Fruit fly (Drosophila melanogaster) whole organism, embryonic: ENCODE results near the gene ohgt.
A peak's percentile ranks its signal among the peaks of the same experiment; 100 is the strongest.

Experiments used
- BtbVII ChIP-seq: fragments of 200-800 bp; sonication (Bioruptor generic); optimal IDR thresholded peaks from 3 replicates; lab custom pipeline; 2017; ENCODE audit warnings: missing biosample characterization, mild to moderate bottlenecking, missing genetic modification characterization
- CG10543 ChIP-seq: fragments of 200-800 bp; sonication (Bioruptor generic); optimal IDR thresholded peaks from 3 replicates; lab custom pipeline; 2017; ENCODE audit warnings: missing biosample characterization, mild to moderate bottlenecking, missing genetic modification characterization, moderate library complexity
- CG12071 ChIP-seq: fragments of 200-800 bp; sonication (Bioruptor generic); optimal IDR thresholded peaks from 3 replicates; lab custom pipeline; 2018; ENCODE audit warnings: missing biosample characterization, mild to moderate bottlenecking, missing genetic modification characterization
- CG1233 ChIP-seq: fragments of 200-800 bp; sonication (Bioruptor generic); optimal IDR thresholded peaks from 4 replicates; lab custom pipeline; 2018; ENCODE audit warnings: missing biosample characterization, mild to moderate bottlenecking, missing genetic modification characterization
- CG13296 ChIP-seq: fragments of 200-800 bp; sonication (Bioruptor generic); optimal IDR thresholded peaks from 3 replicates; lab custom pipeline; 2018; ENCODE audit warnings: missing biosample characterization, mild to moderate bottlenecking, missing genetic modification characterization
- CG13894 ChIP-seq: fragments of 200-800 bp; sonication (Bioruptor generic); optimal IDR thresholded peaks from 3 replicates; lab custom pipeline; 2018; ENCODE audit warnings: missing biosample characterization, mild to moderate bottlenecking, missing genetic modification characterization, moderate library complexity
- CG15269 ChIP-seq: fragments of 200-800 bp; sonication (Bioruptor generic); optimal IDR thresholded peaks from 2 replicates; lab custom pipeline; 2018; ENCODE audit warnings: missing biosample characterization, mild to moderate bottlenecking, missing genetic modification characterization, moderate library complexity
- CG1647 ChIP-seq: fragments of 200-800 bp; sonication (Bioruptor generic); optimal IDR thresholded peaks from 3 replicates; lab custom pipeline; 2016; ENCODE audit warnings: missing biosample characterization, missing genetic modification characterization
- CG2120 ChIP-seq: fragments of 200-800 bp; sonication (Bioruptor generic); optimal IDR thresholded peaks from 3 replicates; lab custom pipeline; 2016; ENCODE audit warnings: missing biosample characterization, missing genetic modification characterization
- CG2202 ChIP-seq: fragments of 200-800 bp; sonication (Bioruptor generic); optimal IDR thresholded peaks from 2 replicates; lab custom pipeline; 2018; ENCODE audit warnings: missing biosample characterization, mild to moderate bottlenecking, missing genetic modification characterization
- CG2678 ChIP-seq: fragments of 200-800 bp; sonication (Bioruptor generic); optimal IDR thresholded peaks from 3 replicates; lab custom pipeline; 2019; ENCODE audit warnings: missing biosample characterization, mild to moderate bottlenecking, missing genetic modification characterization, moderate library complexity
- CG34376 ChIP-seq: fragments of 200-800 bp; sonication (Bioruptor generic); optimal IDR thresholded peaks from 2 replicates; lab custom pipeline; 2018; ENCODE audit warnings: missing biosample characterization, mild to moderate bottlenecking, missing genetic modification characterization
- CG6854 ChIP-seq: fragments of 200-800 bp; sonication (Bioruptor generic); optimal IDR thresholded peaks from 3 replicates; lab custom pipeline; 2017; ENCODE audit warnings: missing biosample characterization, mild to moderate bottlenecking, missing genetic modification characterization
- CG8290 ChIP-seq, 3 experiments: fragments of 200-800 bp; sonication (Bioruptor generic); optimal IDR thresholded peaks; 2 replicates each; lab custom pipeline; 2016 to 2019; ENCODE audit warnings: missing biosample characterization in 3 of 3, missing genetic modification characterization in 3 of 3, mild to moderate bottlenecking in 2 of 3, moderate library complexity in 1 of 3
- CG8924 ChIP-seq: fragments of 200-800 bp; optimal IDR thresholded peaks from 3 replicates; lab custom pipeline; 2019; ENCODE audit warnings: missing biosample characterization, mild to moderate bottlenecking, missing genetic modification characterization, moderate library complexity
- CG8944 ChIP-seq: fragments of 200-800 bp; sonication (Bioruptor generic); optimal IDR thresholded peaks from 3 replicates; lab custom pipeline; 2016; ENCODE audit warnings: missing biosample characterization, missing genetic modification characterization
- CG9437 ChIP-seq: fragments of 200-800 bp; sonication (Bioruptor generic); optimal IDR thresholded peaks from 2 replicates; lab custom pipeline; 2018; ENCODE audit warnings: missing biosample characterization, mild to moderate bottlenecking, missing genetic modification characterization
- CrebB ChIP-seq: fragments of 200-800 bp; sonication (Bioruptor generic); optimal IDR thresholded peaks from 3 replicates; lab custom pipeline; 2018; ENCODE audit warnings: missing biosample characterization, mild to moderate bottlenecking, missing genetic modification characterization
- Dip3 ChIP-seq: fragments of 200-800 bp; sonication (Bioruptor generic); optimal IDR thresholded peaks from 3 replicates; lab custom pipeline; 2016; ENCODE audit warnings: missing biosample characterization, missing genetic modification characterization
- E2f2 ChIP-seq: fragments of 200-800 bp; sonication (Bioruptor generic); IDR thresholded peaks from 2 replicates; pipeline ENCODE4 v1.3.6; 2022; ENCODE audit warnings: missing biosample characterization, missing genetic modification characterization
- Elba2 ChIP-seq: fragments of 200-800 bp; sonication (Bioruptor generic); optimal IDR thresholded peaks from 3 replicates; lab custom pipeline; 2016; ENCODE audit warnings: missing biosample characterization, missing genetic modification characterization
- Ets97D ChIP-seq: fragments of 200-800 bp; sonication (Bioruptor generic); optimal IDR thresholded peaks from 3 replicates; lab custom pipeline; 2016; ENCODE audit warnings: missing biosample characterization, missing genetic modification characterization
- GATAe ChIP-seq: fragments of 200-800 bp; sonication (Bioruptor generic); conservative IDR thresholded peaks from 2 replicates; pipeline ENCODE4 v1.3.6; 2022; ENCODE audit warnings: missing biosample characterization, missing genetic modification characterization
- HHEX ChIP-seq: fragments of 200-800 bp; sonication (Bioruptor generic); optimal IDR thresholded peaks from 3 replicates; lab custom pipeline; 2017; ENCODE audit warnings: missing biosample characterization, mild to moderate bottlenecking, missing genetic modification characterization, missing genetic modification reagents
- Hand ChIP-seq: fragments of 200-800 bp; sonication (Bioruptor generic); optimal IDR thresholded peaks from 2 replicates; lab custom pipeline; 2017; ENCODE audit warnings: mild to moderate bottlenecking, missing biosample characterization, missing genetic modification reagents, missing genetic modification characterization
- Med ChIP-seq: fragments of 200-800 bp; sonication (Bioruptor generic); peaks from one replicate; lab custom pipeline; 2016; ENCODE audit warnings: missing biosample characterization, missing genetic modification characterization, mild to moderate bottlenecking, inconsistent platforms, moderate library complexity
- Meics ChIP-seq: fragments of 200-800 bp; sonication (Bioruptor generic); optimal IDR thresholded peaks from 2 replicates; lab custom pipeline; 2017; ENCODE audit warnings: missing biosample characterization, mild to moderate bottlenecking, missing genetic modification characterization
- Oli ChIP-seq: fragments of 200-800 bp; sonication (Bioruptor generic); optimal IDR thresholded peaks from 2 replicates; lab custom pipeline; 2018; ENCODE audit warnings: missing biosample characterization, mild to moderate bottlenecking, missing genetic modification characterization, moderate library complexity
- PHDP ChIP-seq: fragments of 200-800 bp; sonication (Bioruptor generic); optimal IDR thresholded peaks from 3 replicates; lab custom pipeline; 2018; ENCODE audit warnings: missing biosample characterization, mild to moderate bottlenecking, missing genetic modification characterization, moderate library complexity
- Rfx ChIP-seq: fragments of 200-800 bp; sonication (Bioruptor generic); IDR thresholded peaks from 2 replicates; pipeline ENCODE4 v1.3.6; 2022; ENCODE audit warnings: missing biosample characterization, missing genetic modification characterization
- Side ChIP-seq: fragments of 200-800 bp; sonication (Bioruptor generic); optimal IDR thresholded peaks from 2 replicates; lab custom pipeline; 2016; ENCODE audit warnings: missing biosample characterization, missing genetic modification characterization
- Sin3A ChIP-seq: fragments of >200 bp; optimal IDR thresholded peaks from 2 replicates; lab custom pipeline; 2018
- Vsx1 ChIP-seq: fragments of 200-800 bp; sonication (Bioruptor generic); optimal IDR thresholded peaks from 2 replicates; lab custom pipeline; 2017; ENCODE audit warnings: missing biosample characterization, mild to moderate bottlenecking, missing genetic modification characterization, missing genetic modification reagents
- bcd ChIP-seq: fragments of 200-800 bp; sonication (Bioruptor generic); optimal IDR thresholded peaks from 2 replicates; lab custom pipeline; 2017; ENCODE audit warnings: missing biosample characterization, mild to moderate bottlenecking, missing genetic modification characterization
- chinmo ChIP-seq: fragments of 200-800 bp; sonication (Bioruptor generic); IDR thresholded peaks from 4 replicates; pipeline ENCODE4 v1.3.6; 2022; ENCODE audit warnings: missing biosample characterization, missing genetic modification characterization; ENCODE audit not compliant: partially characterized antibody
- cwo ChIP-seq: fragments of 200-800 bp; sonication (Bioruptor generic); optimal IDR thresholded peaks from 3 replicates; lab custom pipeline; 2017; ENCODE audit warnings: missing biosample characterization, missing genetic modification characterization, mild to moderate bottlenecking, moderate library complexity, missing genetic modification reagents
- dmrt99B ChIP-seq: fragments of 200-800 bp; sonication (Bioruptor generic); optimal IDR thresholded peaks from 2 replicates; lab custom pipeline; 2018; ENCODE audit warnings: missing biosample characterization, mild to moderate bottlenecking, missing genetic modification characterization, moderate library complexity
- exex ChIP-seq: fragments of 200-800 bp; sonication (Bioruptor generic); optimal IDR thresholded peaks from 4 replicates; lab custom pipeline; 2018; ENCODE audit warnings: missing biosample characterization, mild to moderate bottlenecking, missing genetic modification characterization, moderate library complexity
- eyg ChIP-seq: fragments of 200-800 bp; sonication (Bioruptor generic); optimal IDR thresholded peaks from 3 replicates; lab custom pipeline; 2016; ENCODE audit warnings: missing biosample characterization, missing genetic modification characterization
- grau ChIP-seq: fragments of 200-800 bp; optimal IDR thresholded peaks from 3 replicates; lab custom pipeline; 2019; ENCODE audit warnings: missing biosample characterization, mild to moderate bottlenecking, missing genetic modification characterization, moderate library complexity
- grn ChIP-seq: fragments of 200-800 bp; sonication (Bioruptor generic); optimal IDR thresholded peaks from 3 replicates; lab custom pipeline; 2017; ENCODE audit warnings: missing biosample characterization, missing genetic modification characterization
- lab ChIP-seq: fragments of 200-800 bp; sonication (Bioruptor generic); optimal IDR thresholded peaks from 3 replicates; lab custom pipeline; 2017; ENCODE audit warnings: missing biosample characterization, missing genetic modification characterization, mild to moderate bottlenecking, moderate library complexity, missing genetic modification reagents
- nmo ChIP-seq: fragments of 200-800 bp; sonication (Bioruptor generic); optimal IDR thresholded peaks from 2 replicates; lab custom pipeline; 2018; ENCODE audit warnings: missing biosample characterization, mild to moderate bottlenecking, missing genetic modification characterization, moderate library complexity
- pros ChIP-seq: fragments of 200-800 bp; sonication (Bioruptor generic); optimal IDR thresholded peaks from 3 replicates; lab custom pipeline; 2019; ENCODE audit warnings: missing biosample characterization, mild to moderate bottlenecking, missing genetic modification characterization, moderate library complexity
- scrt ChIP-seq: fragments of 200-800 bp; sonication (Bioruptor generic); optimal IDR thresholded peaks from 2 replicates; lab custom pipeline; 2018; ENCODE audit warnings: missing biosample characterization, mild to moderate bottlenecking, missing genetic modification characterization, moderate library complexity
- ssp ChIP-seq: fragments of 200-800 bp; sonication (Bioruptor generic); IDR thresholded peaks from 2 replicates; pipeline ENCODE4 v1.3.6; 2022; ENCODE audit warnings: missing biosample characterization, missing genetic modification characterization
- unpg ChIP-seq: fragments of 200-800 bp; sonication (Bioruptor generic); optimal IDR thresholded peaks from 3 replicates; lab custom pipeline; 2018; ENCODE audit warnings: missing biosample characterization, mild to moderate bottlenecking, missing genetic modification characterization, moderate library complexity

ohgt gene

dm6 chr3R:10054278-10054975 lies 5.4 kb downstream of the ohgt start (continued):
- peak; percentile 32 for TF ChIP-seq Hand
- peak; percentile 48 for TF ChIP-seq CrebB (tag; lab: Kevin White, UChicago)
- TF ChIP-seq grn, result peak; percentile 77
- peak; percentile 5 for TF ChIP-seq bcd (GFP tag; lab: Kevin White, UChicago)
- TF ChIP-seq PHDP, result peak; percentile 7
- peak; percentile 19 for TF ChIP-seq dmrt99B
- TF ChIP-seq lab (GFP tag; lab: Kevin White, UChicago), result peak; percentile 7
- peak; percentile 57 for TF ChIP-seq CG12071 (GFP tag; lab: Kevin White, UChicago)
- no peak for TF ChIP-seq Ets97D
- peak; percentile 17 for TF ChIP-seq CG9437 (GFP tag; lab: Kevin White, UChicago)
- TF ChIP-seq Dip3 (GFP tag; lab: Kevin White, UChicago), result no peak
- 0 out of 4 replicates have a peak, but pooled peaks have one; percentile 44 for TF ChIP-seq chinmo
- no peak for TF ChIP-seq Sin3A
- TF ChIP-seq Elba2 (GFP tag; lab: Kevin White, UChicago), result no peak
- TF ChIP-seq CG10543 (GFP tag; lab: Kevin White, UChicago), result peak; percentile 28
- TF ChIP-seq CG1647, result no peak
- peak; percentile 84 for TF ChIP-seq BtbVII (GFP tag; lab: Kevin White, UChicago)
- TF ChIP-seq CG2120 (GFP tag; lab: Kevin White, UChicago), result peak; percentile 62
- TF ChIP-seq nmo (GFP tag; lab: Kevin White, UChicago), result peak; percentile 14
- no peak for TF ChIP-seq ssp (GFP tag; lab: Robert Waterston, UW)
- TF ChIP-seq E2f2, result 0 out of 2 replicates have a peak, but pooled peaks have one; percentile 6
- peak; percentile 37 for TF ChIP-seq unpg (GFP tag; lab: Kevin White, UChicago)
- TF ChIP-seq CG2678 (tag; lab: Kevin White, UChicago), result peak; percentile 62
- TF ChIP-seq Med (GFP tag; lab: Kevin White, UChicago), result peak; percentile 79
- TF ChIP-seq exex (tag; lab: Kevin White, UChicago), result peak; percentile 99
- no peak for TF ChIP-seq Side (GFP tag; lab: Kevin White, UChicago)
- 0 out of 2 replicates have a peak, but pooled peaks have one; percentile 4 for TF ChIP-seq Rfx
- TF ChIP-seq CG13894 (tag; lab: Kevin White, UChicago), result peak; percentile 34
- no peak for TF ChIP-seq CG8944 (GFP tag; lab: Kevin White, UChicago)
- peak; percentile 54 for TF ChIP-seq CG13296 (GFP tag; lab: Kevin White, UChicago)
- peak; percentile 93 for TF ChIP-seq Vsx1 (GFP tag; lab: Kevin White, UChicago)
- TF ChIP-seq eyg, result no peak
- peak; percentile 42 for TF ChIP-seq grau
- TF ChIP-seq CG8924 (tag; lab: Kevin White, UChicago), result peak; percentile 35
- peak; percentile 11 for TF ChIP-seq HHEX (GFP tag; lab: Kevin White, UChicago)
- peak; percentile 89 for TF ChIP-seq CG34376 (GFP tag; lab: Kevin White, UChicago)
- peak; percentile 24 for TF ChIP-seq scrt (GFP tag; lab: Kevin White, UChicago)
- peak; percentile 45 for TF ChIP-seq CG15269
- peak; percentile 0 for TF ChIP-seq CG1233 (GFP tag; lab: Kevin White, UChicago)
- TF ChIP-seq Oli, result peak; percentile 10
- TF ChIP-seq Meics (GFP tag; lab: Kevin White, UChicago), result peak; percentile 40
- peak; percentile 17 for TF ChIP-seq CG6854
- no peak for TF ChIP-seq pros (GFP tag; lab: Kevin White, UChicago)
- no peak for TF ChIP-seq CG2202 (tag; lab: Kevin White, UChicago)
- TF ChIP-seq CG8290 (GFP tag; optimal IDR thresholded peaks at IDR 0.05; lab: Kevin White, UChicago), result no peak
- TF ChIP-seq CG8290 (tag; optimal IDR thresholded peaks at IDR 0.05; lab: Kevin White, UChicago), result peak in 1 of 2 experiments; percentile 27
- TF ChIP-seq cwo (GFP tag; lab: Kevin White, UChicago), result peak; percentile 16
- peak; percentile 50; the same call in 1 of the 2 replicates for TF ChIP-seq GATAe (GFP tag; lab: Robert Waterston, UW)
